Fruit fly (Drosophila melanogaster) whole organism, pupa: Measurements from ENCODE around the gene CG32376.
A peak's percentile ranks its signal among the peaks of the same experiment; 100 is the strongest.

Experiments
- CG12605 ChIP-seq: fragments of 200-800 bp; sonication (Bioruptor generic); IDR thresholded peaks from 2 replicates; pipeline ENCODE4 v1.3.6; 2022; ENCODE audit warnings: missing biosample characterization, missing genetic modification characterization
- CG14655 ChIP-seq: fragments of 200-800 bp; sonication (Bioruptor generic); optimal IDR thresholded peaks from 3 replicates; lab custom pipeline; 2017; ENCODE audit warnings: mild to moderate bottlenecking, missing biosample characterization, missing genetic modification reagents, missing genetic modification characterization
- CG15710 ChIP-seq: fragments of 200-800 bp; sonication (Bioruptor generic); optimal IDR thresholded peaks from 2 replicates; lab custom pipeline; 2018; ENCODE audit warnings: missing biosample characterization, mild to moderate bottlenecking, missing genetic modification characterization, moderate library complexity
- CG32121 ChIP-seq: fragments of 200-800 bp; sonication (Bioruptor generic); IDR thresholded peaks from 2 replicates; pipeline ENCODE4 v1.3.6; 2022; ENCODE audit warnings: missing biosample characterization, missing genetic modification characterization
- CG8301 ChIP-seq: fragments of 200-800 bp; sonication (Bioruptor generic); optimal IDR thresholded peaks from 2 replicates; lab custom pipeline; 2018; ENCODE audit warnings: missing biosample characterization, mild to moderate bottlenecking, missing genetic modification characterization
- EcR ChIP-seq: fragments of 200-800 bp; sonication (Bioruptor generic); optimal IDR thresholded peaks from 3 replicates; lab custom pipeline; 2019; ENCODE audit warnings: missing biosample characterization, missing genetic modification characterization, mild to moderate bottlenecking, moderate library complexity, missing genetic modification reagents
- gl ChIP-seq: fragments of 200-800 bp; sonication (Bioruptor generic); optimal IDR thresholded peaks from 2 replicates; lab custom pipeline; 2018; ENCODE audit warnings: missing biosample characterization, mild to moderate bottlenecking, missing genetic modification characterization

DNA sequence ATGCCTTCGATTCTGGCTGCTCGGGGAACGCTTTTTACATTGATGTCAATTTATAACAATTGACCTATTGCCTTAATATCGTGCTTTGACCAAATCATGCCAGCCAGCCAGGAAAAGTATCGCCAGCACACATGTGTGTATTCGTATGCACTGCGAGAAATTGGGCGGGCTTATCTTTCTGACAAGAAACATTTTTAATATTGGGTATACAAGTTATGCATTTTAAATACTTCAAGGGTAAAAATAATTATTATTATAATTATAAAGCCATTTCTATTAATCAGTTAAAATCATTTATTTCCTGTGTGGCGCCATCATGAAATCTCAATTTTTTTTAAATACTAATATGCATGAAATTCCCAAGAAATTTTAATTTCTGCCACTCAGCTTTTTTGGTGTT is 20.4 kb downstream of the CG32376 start:
- TF ChIP-seq CG32121 (no peak), CG8301 (peak; percentile 1), CG12605 (no peak), EcR (no peak), CG15710 (tag; lab: Kevin White, UChicago) (no peak), CG14655 (GFP tag; lab: Kevin White, UChicago) (no peak), gl (tag; lab: Kevin White, UChicago) (no peak)
